Worm (Caenorhabditis elegans): ENCODE data around the gene F52G3.8.

F52G3.8 gene

DNA sequence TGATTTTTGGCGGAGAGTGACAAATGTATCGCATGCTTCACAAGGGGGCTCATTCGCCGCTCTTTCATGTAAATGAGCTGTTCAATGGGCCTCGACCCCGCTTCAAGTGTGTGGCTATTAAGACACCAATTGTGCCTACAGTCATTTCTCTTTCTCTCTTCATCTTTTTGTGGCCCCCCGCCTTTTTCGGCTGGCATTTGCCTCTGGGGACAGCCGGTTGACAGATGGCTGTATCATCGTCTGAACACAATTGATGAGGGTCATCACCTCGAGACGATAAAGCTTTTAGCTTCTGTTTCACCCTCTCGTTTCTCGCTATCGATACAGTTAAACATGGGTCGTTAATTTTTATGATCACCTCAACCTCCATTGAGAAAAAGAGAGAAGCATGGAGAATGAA is 35.6 kb upstream of the F52G3.8 start:
- no peak for TF ChIP-seq tab-1 (GFP tag; IDR thresholded peaks at IDR 0.05)
- no peak for TF ChIP-seq klf-2 (GFP tag; conservative IDR thresholded peaks at IDR 0.05)
- no peak for TF ChIP-seq med-1 (GFP tag; optimal IDR thresholded peaks at IDR 0.05; ENCODE audit: insufficient read depth)
- no peak for TF ChIP-seq ztf-29 (GFP tag; IDR thresholded peaks at IDR 0.05)
- TF ChIP-seq ref-1 (GFP tag; conservative IDR thresholded peaks at IDR 0.05): no peak
- TF ChIP-seq ztf-23 (GFP tag; IDR thresholded peaks at IDR 0.05): no peak
- TF ChIP-seq cog-1 (tag; optimal IDR thresholded peaks at IDR 0.05): no peak
- TF ChIP-seq T22C8.4 (GFP tag; IDR thresholded peaks at IDR 0.05): no peak
- TF ChIP-seq flt-1 (GFP tag; IDR thresholded peaks at IDR 0.05): no peak

DNA sequence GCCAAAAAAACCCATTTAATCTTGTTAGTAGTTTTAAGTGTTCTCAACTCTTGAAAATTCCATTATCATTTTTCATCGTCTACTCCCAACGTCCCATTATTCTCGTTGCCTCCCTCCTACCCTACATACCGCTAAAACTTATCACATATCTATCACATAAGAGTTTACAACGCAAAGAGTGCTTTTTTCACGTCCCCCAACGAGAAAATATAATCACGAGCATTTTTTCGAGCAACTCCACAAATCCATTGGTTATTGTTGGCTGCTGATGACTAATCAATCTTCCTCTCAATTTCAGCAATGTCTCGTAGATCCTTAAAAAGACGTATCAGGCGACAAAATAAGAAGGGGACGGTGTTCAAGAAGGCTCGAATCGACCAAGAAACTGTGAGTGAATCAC is 25.5 kb upstream of the F52G3.8 start, which contains the start of gene mbl-1:
TSS of gene mbl-1 (plus strand) at position 301 of the 400 bp plus-strand sequence.
- TF ChIP-seq cog-1 (tag; optimal IDR thresholded peaks at IDR 0.05) (no peak), ztf-23 (GFP tag; IDR thresholded peaks at IDR 0.05) (no peak), ref-1 (GFP tag; conservative IDR thresholded peaks at IDR 0.05) (no peak), T22C8.4 (GFP tag; IDR thresholded peaks at IDR 0.05) (no peak), flt-1 (GFP tag; IDR thresholded peaks at IDR 0.05) (no peak), klf-2 (GFP tag; conservative IDR thresholded peaks at IDR 0.05) (no peak), ztf-29 (GFP tag; IDR thresholded peaks at IDR 0.05) (no peak), med-1 (GFP tag; optimal IDR thresholded peaks at IDR 0.05; ENCODE audit: insufficient read depth) (no peak), tab-1 (GFP tag; IDR thresholded peaks at IDR 0.05) (no peak)

DNA sequence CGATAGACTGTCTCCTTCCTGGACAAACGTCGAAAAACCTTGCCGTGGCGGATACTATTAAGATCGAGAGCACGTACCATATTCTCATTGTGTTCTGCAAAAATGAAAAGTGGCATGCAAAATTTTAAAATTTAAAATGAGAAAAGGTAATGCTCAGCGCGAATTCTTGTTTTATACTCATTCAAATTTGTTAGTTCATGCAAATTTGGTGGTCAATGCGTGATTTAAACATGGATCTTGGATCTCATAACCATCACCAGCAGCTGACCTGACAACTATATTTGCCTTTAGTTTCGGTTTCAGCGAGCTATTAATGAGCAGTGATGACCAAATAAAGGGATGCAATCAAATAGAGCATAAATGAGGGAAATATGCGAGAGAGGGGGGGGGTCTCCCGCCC is 23.3 kb upstream of the F52G3.8 start, which contains the start of gene F52G3.5:
TSS of gene F52G3.5 (minus strand) at position 101 of the 400 bp plus-strand sequence.
- TF ChIP-seq ref-1 (GFP tag; conservative IDR thresholded peaks at IDR 0.05): no peak
- TF ChIP-seq ztf-29 (GFP tag; IDR thresholded peaks at IDR 0.05): no peak
- no peak for TF ChIP-seq T22C8.4 (GFP tag; IDR thresholded peaks at IDR 0.05)
- no peak for TF ChIP-seq klf-2 (GFP tag; conservative IDR thresholded peaks at IDR 0.05)
- no peak for TF ChIP-seq med-1 (GFP tag; optimal IDR thresholded peaks at IDR 0.05; ENCODE audit: insufficient read depth)
- TF ChIP-seq tab-1 (GFP tag; IDR thresholded peaks at IDR 0.05): no peak
- no peak for TF ChIP-seq ztf-23 (GFP tag; IDR thresholded peaks at IDR 0.05)
- TF ChIP-seq cog-1 (tag; optimal IDR thresholded peaks at IDR 0.05): no peak
- TF ChIP-seq flt-1 (GFP tag; IDR thresholded peaks at IDR 0.05): no peak

DNA sequence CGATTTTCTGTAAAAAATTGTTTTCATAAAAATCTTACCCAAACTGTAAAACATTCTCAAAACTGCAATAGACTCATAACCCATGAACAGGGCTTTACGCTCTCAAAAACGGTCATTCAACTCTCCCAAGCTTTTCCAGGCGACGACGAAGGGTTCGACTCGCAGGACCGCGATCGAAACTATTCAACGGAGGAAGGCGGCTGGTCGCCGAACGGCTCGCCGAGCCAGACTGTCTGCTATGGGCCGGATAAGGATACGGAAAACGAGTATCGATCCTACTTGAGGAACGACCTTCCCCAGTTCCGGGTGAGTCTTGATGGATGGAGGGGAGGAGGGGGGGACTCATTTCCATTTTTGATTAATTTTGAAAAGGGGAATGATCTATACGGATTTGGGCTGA is 15.1 kb upstream of the F52G3.8 start:
- TF ChIP-seq tab-1 (GFP tag; IDR thresholded peaks at IDR 0.05): no peak
- TF ChIP-seq ztf-29 (GFP tag; IDR thresholded peaks at IDR 0.05): no peak
- TF ChIP-seq med-1 (GFP tag; optimal IDR thresholded peaks at IDR 0.05; ENCODE audit: insufficient read depth): no peak
- TF ChIP-seq cog-1 (tag; optimal IDR thresholded peaks at IDR 0.05): no peak
- TF ChIP-seq flt-1 (GFP tag; IDR thresholded peaks at IDR 0.05): no peak
- TF ChIP-seq ref-1 (GFP tag; conservative IDR thresholded peaks at IDR 0.05): no peak
- no peak for TF ChIP-seq klf-2 (GFP tag; conservative IDR thresholded peaks at IDR 0.05)
- TF ChIP-seq ztf-23 (GFP tag; IDR thresholded peaks at IDR 0.05): no peak
- TF ChIP-seq T22C8.4 (GFP tag; IDR thresholded peaks at IDR 0.05): no peak

DNA sequence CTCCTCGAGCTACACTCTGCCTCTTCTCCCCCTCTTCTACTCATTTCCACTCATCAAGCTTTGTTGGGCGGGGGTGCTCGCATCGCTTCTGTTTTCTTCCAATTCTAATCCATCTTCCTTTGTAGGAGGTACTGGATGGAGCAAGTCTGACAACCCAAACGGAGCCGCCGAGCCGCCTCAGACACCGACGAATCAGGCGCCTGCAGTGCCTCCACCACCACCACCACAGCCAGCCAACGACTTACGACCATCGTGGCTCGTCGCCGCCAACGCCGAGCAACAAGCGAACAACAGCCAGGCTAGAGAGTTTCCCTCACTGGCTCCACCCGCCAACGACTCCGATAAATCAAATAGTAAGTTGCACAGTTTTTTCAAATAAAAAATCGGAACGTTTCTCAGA is 13.1 kb upstream of the F52G3.8 start:
- TF ChIP-seq ztf-23 (GFP tag; IDR thresholded peaks at IDR 0.05) (0 out of 2 replicates have a peak, but pooled peaks have one; percentile 16), flt-1 (GFP tag; IDR thresholded peaks at IDR 0.05) (no peak)

DNA sequence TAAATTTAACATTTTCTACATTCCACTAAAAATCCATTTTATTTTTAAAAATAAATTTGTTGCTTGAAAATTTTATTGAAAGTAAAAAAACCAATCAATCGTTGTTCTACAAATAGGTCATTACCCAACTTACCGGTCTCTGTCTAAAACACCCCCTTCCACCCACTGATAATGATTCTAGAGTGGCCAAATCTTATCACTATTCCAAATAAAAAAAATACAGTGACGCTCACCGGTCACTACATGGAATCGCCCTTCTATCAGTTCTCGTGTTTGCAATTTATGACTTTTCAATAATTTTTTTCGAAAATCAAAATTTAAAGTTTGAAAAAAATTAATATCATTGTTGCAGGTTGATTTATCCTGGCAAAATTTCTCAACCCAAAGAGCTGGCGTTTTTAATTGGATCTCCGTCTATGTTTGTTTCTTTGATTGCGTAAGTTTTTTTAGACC is 10.8 kb upstream of the F52G3.8 start, which contains the start of the genes F52G3.1 and F52G3.7:
TSS of gene F52G3.1 (plus strand) at position 353 of the 453 bp plus-strand sequence.
TSS of gene F52G3.7 (plus strand) at position 403 of the 453 bp plus-strand sequence.
- no peak for TF ChIP-seq ref-1 (GFP tag; conservative IDR thresholded peaks at IDR 0.05)
- TF ChIP-seq klf-2 (GFP tag; conservative IDR thresholded peaks at IDR 0.05): no peak
- TF ChIP-seq cog-1 (tag; optimal IDR thresholded peaks at IDR 0.05): no peak
- no peak for TF ChIP-seq med-1 (GFP tag; optimal IDR thresholded peaks at IDR 0.05; ENCODE audit: insufficient read depth)
- no peak for TF ChIP-seq tab-1 (GFP tag; IDR thresholded peaks at IDR 0.05)
- TF ChIP-seq flt-1 (GFP tag; IDR thresholded peaks at IDR 0.05): no peak
- no peak for TF ChIP-seq ztf-23 (GFP tag; IDR thresholded peaks at IDR 0.05)
- TF ChIP-seq ztf-29 (GFP tag; IDR thresholded peaks at IDR 0.05): no peak
- TF ChIP-seq T22C8.4 (GFP tag; IDR thresholded peaks at IDR 0.05): no peak

DNA sequence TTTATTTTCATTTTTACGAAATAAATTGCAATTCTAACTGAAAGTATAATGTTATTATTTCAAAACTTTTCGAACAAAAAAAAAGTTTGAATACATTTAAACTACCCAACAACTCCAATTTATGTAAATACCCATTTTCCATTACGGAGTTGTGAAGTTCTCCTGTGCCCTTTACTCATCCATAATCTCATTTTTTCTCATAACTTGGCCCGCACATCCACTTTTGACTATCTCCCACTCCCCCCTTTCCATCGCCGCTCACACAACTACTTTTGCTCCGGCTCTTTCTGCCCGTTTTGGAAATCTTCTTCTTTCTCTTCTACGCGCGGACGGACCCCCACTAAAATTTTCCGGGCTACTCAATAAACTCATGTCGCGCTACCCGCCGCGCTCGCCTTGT is 9.9 kb upstream of the F52G3.8 start:
- TF ChIP-seq ref-1 (GFP tag; conservative IDR thresholded peaks at IDR 0.05) (no peak), flt-1 (GFP tag; IDR thresholded peaks at IDR 0.05) (no peak)

DNA sequence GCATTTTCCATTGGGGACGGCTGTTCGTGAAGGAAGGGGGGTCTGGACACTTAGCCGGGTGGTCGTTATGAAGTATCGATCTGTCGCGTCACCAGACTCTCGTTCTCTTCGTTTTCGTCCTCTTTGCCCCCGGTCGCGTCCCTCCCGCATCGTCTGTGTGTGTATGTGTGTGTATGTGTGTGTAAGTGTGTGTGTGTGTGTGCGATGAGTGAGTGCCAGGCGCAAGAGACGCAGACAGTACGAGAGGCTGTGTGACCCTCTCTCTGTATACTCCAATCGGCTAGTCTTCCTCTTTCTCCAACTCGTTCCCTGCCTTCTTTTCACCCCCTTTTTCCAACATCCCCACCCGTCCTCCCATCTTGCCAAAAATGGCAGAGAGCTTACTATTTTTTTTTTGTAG is 8.6 kb upstream of the F52G3.8 start:
- TF ChIP-seq flt-1 (GFP tag; IDR thresholded peaks at IDR 0.05) (peak; percentile 82), T22C8.4 (GFP tag; IDR thresholded peaks at IDR 0.05) (peak; percentile 81), med-1 (GFP tag; optimal IDR thresholded peaks at IDR 0.05; ENCODE audit: insufficient read depth) (no peak), ztf-29 (GFP tag; IDR thresholded peaks at IDR 0.05) (no peak), tab-1 (GFP tag; IDR thresholded peaks at IDR 0.05) (no peak), ztf-23 (GFP tag; IDR thresholded peaks at IDR 0.05) (peak; percentile 72), ref-1 (GFP tag; conservative IDR thresholded peaks at IDR 0.05) (no peak), cog-1 (tag; optimal IDR thresholded peaks at IDR 0.05) (peak; percentile 89), klf-2 (GFP tag; conservative IDR thresholded peaks at IDR 0.05) (no peak)

DNA sequence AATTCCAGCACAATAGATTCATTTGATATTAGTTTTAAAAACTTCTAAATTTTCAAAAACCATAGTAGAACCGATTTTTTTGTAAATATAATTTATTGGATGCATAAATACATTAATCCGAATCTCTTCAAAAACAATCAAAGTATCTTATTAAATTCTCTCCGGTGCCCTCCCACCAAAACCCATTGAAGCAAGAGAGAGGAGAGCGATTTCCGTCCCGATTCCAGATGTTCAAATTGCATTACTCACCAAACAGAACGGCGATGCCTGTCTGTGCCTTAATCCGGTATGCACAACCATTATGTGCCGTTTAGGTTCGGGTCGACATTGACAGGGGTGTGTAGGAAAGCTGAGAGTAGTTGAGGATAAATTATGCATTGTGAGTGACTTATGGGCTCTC is 7.6 kb upstream of the F52G3.8 start:
- TF ChIP-seq ref-1 (GFP tag; conservative IDR thresholded peaks at IDR 0.05) (no peak), tab-1 (GFP tag; IDR thresholded peaks at IDR 0.05) (no peak), ztf-23 (GFP tag; IDR thresholded peaks at IDR 0.05) (no peak)

DNA sequence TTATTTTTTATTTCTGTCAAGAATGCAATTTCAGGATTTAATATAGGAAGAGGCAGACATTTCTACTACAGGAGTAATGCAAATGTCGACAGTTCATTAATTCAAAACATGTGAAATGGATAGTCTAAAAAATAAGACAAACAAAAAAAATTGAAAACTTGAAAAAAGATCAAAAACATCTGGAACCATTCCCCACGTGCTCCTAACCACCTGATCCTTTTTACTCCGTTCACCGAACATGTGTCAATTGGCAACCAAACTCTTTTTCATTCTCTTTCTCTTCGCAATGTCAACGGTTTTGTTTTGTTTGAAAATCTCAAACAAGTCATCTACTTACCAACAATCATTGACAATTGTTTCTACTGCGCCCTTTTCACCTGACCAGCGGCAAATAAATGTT is 5.3 kb upstream of the F52G3.8 start:
- TF ChIP-seq flt-1 (GFP tag; IDR thresholded peaks at IDR 0.05): no peak
- TF ChIP-seq klf-2 (GFP tag; conservative IDR thresholded peaks at IDR 0.05): no peak
- no peak for TF ChIP-seq T22C8.4 (GFP tag; IDR thresholded peaks at IDR 0.05)
- TF ChIP-seq ref-1 (GFP tag; conservative IDR thresholded peaks at IDR 0.05): no peak
- TF ChIP-seq ztf-29 (GFP tag; IDR thresholded peaks at IDR 0.05): no peak
- TF ChIP-seq tab-1 (GFP tag; IDR thresholded peaks at IDR 0.05): no peak
- no peak for TF ChIP-seq med-1 (GFP tag; optimal IDR thresholded peaks at IDR 0.05; ENCODE audit: insufficient read depth)
- TF ChIP-seq ztf-23 (GFP tag; IDR thresholded peaks at IDR 0.05): no peak
- TF ChIP-seq cog-1 (tag; optimal IDR thresholded peaks at IDR 0.05): no peak

Measured in whole organism, midembryonic.